Fruit fly (Drosophila melanogaster) whole organism, embryonic: ENCODE measurements around the gene CG31467.

ENCODE experiments used
- Abd-B ChIP-seq: fragments of 200-800 bp; sonication (Bioruptor generic); optimal IDR thresholded peaks from 2 replicates; lab custom pipeline; 2018; ENCODE audit warnings: missing biosample characterization, mild to moderate bottlenecking, missing genetic modification characterization, moderate library complexity
- Adf1 ChIP-seq: fragments of 200-800 bp; sonication (Bioruptor generic); IDR thresholded peaks from 2 replicates; pipeline ENCODE4 v1.3.6; 2022; ENCODE audit warnings: missing biosample characterization, missing genetic modification characterization
- Aef1 ChIP-seq: fragments of 200-800 bp; sonication (Bioruptor generic); IDR thresholded peaks from 3 replicates; pipeline ENCODE4 v1.3.6; 2022; ENCODE audit warnings: missing biosample characterization, missing genetic modification characterization
- Asciz ChIP-seq: fragments of 200-800 bp; sonication (Bioruptor generic); optimal IDR thresholded peaks from 2 replicates; lab custom pipeline; 2017; ENCODE audit warnings: missing biosample characterization, mild to moderate bottlenecking, missing genetic modification characterization, missing genetic modification reagents
- CG10209 ChIP-seq: fragments of 200-800 bp; sonication (Bioruptor generic); optimal IDR thresholded peaks from 3 replicates; lab custom pipeline; 2017; ENCODE audit warnings: missing biosample characterization, mild to moderate bottlenecking, missing genetic modification characterization, missing genetic modification reagents
- CG1024 ChIP-seq: fragments of 200-800 bp; sonication (Bioruptor generic); IDR thresholded peaks from 2 replicates; pipeline ENCODE4 v1.3.6; 2022; ENCODE audit warnings: missing biosample characterization, missing genetic modification characterization
- CG10267 ChIP-seq: fragments of 200-800 bp; sonication (Bioruptor generic); optimal IDR thresholded peaks from 2 replicates; lab custom pipeline; 2018; ENCODE audit warnings: missing biosample characterization, mild to moderate bottlenecking, missing genetic modification characterization, moderate library complexity
- CG10543 ChIP-seq: fragments of 200-800 bp; sonication (Bioruptor generic); optimal IDR thresholded peaks from 3 replicates; lab custom pipeline; 2017; ENCODE audit warnings: missing biosample characterization, mild to moderate bottlenecking, missing genetic modification characterization, moderate library complexity
- CG11504 ChIP-seq: fragments of 200-800 bp; sonication (Bioruptor generic); optimal IDR thresholded peaks from 3 replicates; lab custom pipeline; 2019; ENCODE audit warnings: missing biosample characterization, mild to moderate bottlenecking, missing genetic modification characterization, moderate library complexity
- CG11695 ChIP-seq: fragments of 200-800 bp; sonication (Bioruptor generic); IDR thresholded peaks from 3 replicates; pipeline ENCODE4 v1.3.6; 2022; ENCODE audit warnings: missing biosample characterization, missing genetic modification characterization
- CG11723 ChIP-seq: fragments of 200-800 bp; sonication (Bioruptor generic); optimal IDR thresholded peaks from 2 replicates; lab custom pipeline; 2017; ENCODE audit warnings: missing biosample characterization, mild to moderate bottlenecking, missing genetic modification characterization
- CG13775 ChIP-seq: fragments of 200-800 bp; sonication (Bioruptor generic); optimal IDR thresholded peaks from 3 replicates; lab custom pipeline; 2017; ENCODE audit warnings: missing biosample characterization, mild to moderate bottlenecking, missing genetic modification characterization
- CG14667 ChIP-seq: fragments of 200-800 bp; sonication (Bioruptor generic); IDR thresholded peaks from 2 replicates; pipeline ENCODE4 v1.3.6; 2022; ENCODE audit warnings: missing biosample characterization, missing genetic modification characterization
- CG14965 ChIP-seq: fragments of 200-800 bp; sonication (Bioruptor generic); optimal IDR thresholded peaks from 2 replicates; lab custom pipeline; 2016; ENCODE audit warnings: missing biosample characterization, missing genetic modification characterization, borderline replicate concordance
- CG15514 ChIP-seq: fragments of 200-800 bp; sonication (Bioruptor generic); optimal IDR thresholded peaks from 3 replicates; lab custom pipeline; 2017; ENCODE audit warnings: missing biosample characterization, missing genetic modification characterization, mild to moderate bottlenecking, moderate library complexity, missing genetic modification reagents
- CG15696 ChIP-seq: fragments of 200-800 bp; sonication (Bioruptor generic); optimal IDR thresholded peaks from 2 replicates; lab custom pipeline; 2019; ENCODE audit warnings: missing biosample characterization, mild to moderate bottlenecking, missing genetic modification characterization, moderate library complexity
- CG16863 ChIP-seq: fragments of 200-800 bp; sonication (Bioruptor generic); optimal IDR thresholded peaks from 3 replicates; lab custom pipeline; 2016; ENCODE audit warnings: missing biosample characterization, missing genetic modification characterization
- CG17359 ChIP-seq: fragments of 200-800 bp; sonication (Bioruptor generic); optimal IDR thresholded peaks from 3 replicates; lab custom pipeline; 2018; ENCODE audit warnings: missing biosample characterization, mild to moderate bottlenecking, missing genetic modification characterization, moderate library complexity
- CG17829 ChIP-seq: fragments of 200-800 bp; optimal IDR thresholded peaks from 2 replicates; lab custom pipeline; 2019; ENCODE audit warnings: missing biosample characterization, mild to moderate bottlenecking, missing genetic modification characterization, moderate library complexity
- CG18764 ChIP-seq: fragments of 200-800 bp; sonication (Bioruptor generic); optimal IDR thresholded peaks from 3 replicates; lab custom pipeline; 2016; ENCODE audit warnings: missing biosample characterization, missing genetic modification characterization
- CG3281 ChIP-seq: fragments of 200-800 bp; sonication (Bioruptor generic); optimal IDR thresholded peaks from 3 replicates; lab custom pipeline; 2017; ENCODE audit warnings: missing biosample characterization, mild to moderate bottlenecking, missing genetic modification characterization
- CG4424 ChIP-seq: fragments of 200-800 bp; sonication (Bioruptor generic); optimal IDR thresholded peaks from 3 replicates; lab custom pipeline; 2016; ENCODE audit warnings: missing biosample characterization, missing genetic modification characterization
- CG9932 ChIP-seq: fragments of 200-800 bp; sonication (Bioruptor generic); IDR thresholded peaks from 2 replicates; pipeline ENCODE4 v1.3.6; 2022; ENCODE audit warnings: missing biosample characterization, missing genetic modification characterization
- Dip2 ChIP-seq: fragments of 200-800 bp; sonication (Bioruptor generic); IDR thresholded peaks from 2 replicates; pipeline ENCODE4 v1.3.6; 2022; ENCODE audit warnings: missing biosample characterization, missing genetic modification characterization
- Dref ChIP-seq: fragments of 200-800 bp; sonication (Bioruptor generic); IDR thresholded peaks from 2 replicates; pipeline ENCODE4 v1.3.6; 2022; ENCODE audit warnings: missing biosample characterization, missing genetic modification characterization
- E2f1 ChIP-seq: fragments of 200-800 bp; sonication (Bioruptor generic); IDR thresholded peaks from 2 replicates; pipeline ENCODE4 v1.3.6; 2022; ENCODE audit warnings: missing biosample characterization, missing genetic modification characterization
- ERR ChIP-seq: fragments of 200-800 bp; sonication (Bioruptor generic); optimal IDR thresholded peaks from 2 replicates; lab custom pipeline; 2016; ENCODE audit warnings: missing biosample characterization, missing genetic modification characterization
- Fer2 ChIP-seq: fragments of 200-800 bp; sonication (Bioruptor generic); optimal IDR thresholded peaks from 2 replicates; lab custom pipeline; 2018; ENCODE audit warnings: missing biosample characterization, mild to moderate bottlenecking, missing genetic modification characterization, moderate library complexity
- Hr39 ChIP-seq: fragments of >200 bp; optimal IDR thresholded peaks from 2 replicates; lab custom pipeline; 2017
- Hr78 ChIP-seq, 2 experiments: fragments of 200-800 bp in 1 of 2; fragments of >200 bp in 1 of 2; sonication (Bioruptor generic) in 1 of 2; optimal IDR thresholded peaks; 2 replicates each; lab custom pipeline; 2017 to 2019; ENCODE audit warnings: missing biosample characterization in 2 of 2, missing genetic modification characterization in 2 of 2, mild to moderate bottlenecking in 1 of 2, moderate library complexity in 1 of 2
- Myb ChIP-seq: fragments of 200-800 bp; sonication (Bioruptor generic); optimal IDR thresholded peaks from 2 replicates; lab custom pipeline; 2016; ENCODE audit warnings: missing biosample characterization, missing genetic modification characterization
- Trl ChIP-seq, 3 experiments: fragments of >200 bp in 2 of 3; fragments of 200-800 bp in 1 of 3; sonication (Bioruptor generic) in 1 of 3; optimal IDR thresholded peaks; 2 replicates in 1 of 3; 3 replicates in 2 of 3; lab custom pipeline; 2016 to 2017; ENCODE audit warnings: missing biosample characterization in 1 of 3, missing genetic modification characterization in 1 of 3
- ab ChIP-seq: fragments of 200-800 bp; sonication (Bioruptor generic); optimal IDR thresholded peaks from 2 replicates; lab custom pipeline; 2016; ENCODE audit warnings: missing biosample characterization, missing genetic modification characterization
- ap ChIP-seq: fragments of 200-800 bp; sonication (Bioruptor generic); IDR thresholded peaks from 2 replicates; pipeline ENCODE4 v1.3.6; 2022; ENCODE audit warnings: missing biosample characterization, missing genetic modification characterization
- btn ChIP-seq: fragments of 200-800 bp; sonication (Bioruptor generic); optimal IDR thresholded peaks from 2 replicates; lab custom pipeline; 2016; ENCODE audit warnings: missing biosample characterization, missing genetic modification characterization
- cad ChIP-seq: fragments of >200 bp; optimal IDR thresholded peaks from 2 replicates; lab custom pipeline; 2017; ENCODE audit warnings: missing biosample characterization, missing genetic modification characterization
- cato ChIP-seq: fragments of 200-800 bp; sonication (Bioruptor generic); optimal IDR thresholded peaks from 2 replicates; lab custom pipeline; 2016; ENCODE audit warnings: missing biosample characterization, missing genetic modification characterization, borderline replicate concordance
- chinmo ChIP-seq: fragments of 200-800 bp; sonication (Bioruptor generic); IDR thresholded peaks from 4 replicates; pipeline ENCODE4 v1.3.6; 2022; ENCODE audit warnings: missing biosample characterization, missing genetic modification characterization; ENCODE audit not compliant: partially characterized antibody
- dan ChIP-seq: fragments of 200-800 bp; sonication (Bioruptor generic); IDR thresholded peaks from 2 replicates; pipeline ENCODE4 v1.3.6; 2022; ENCODE audit warnings: missing biosample characterization, missing genetic modification characterization
- danr ChIP-seq: fragments of 200-800 bp; sonication (Bioruptor generic); IDR thresholded peaks from 2 replicates; pipeline ENCODE4 v1.3.6; 2022; ENCODE audit warnings: missing biosample characterization, missing genetic modification characterization
- hb ChIP-seq: fragments of 200-800 bp; sonication (Bioruptor generic); IDR thresholded peaks from 3 replicates; pipeline ENCODE4 v1.3.6; 2022; ENCODE audit warnings: missing biosample characterization, missing genetic modification characterization; ENCODE audit not compliant: partially characterized antibody
- hbn ChIP-seq: fragments of 200-800 bp; sonication (Bioruptor generic); IDR thresholded peaks from 2 replicates; pipeline ENCODE4 v1.3.6; 2022; ENCODE audit warnings: missing biosample characterization, missing genetic modification characterization; ENCODE audit not compliant: partially characterized antibody
- her ChIP-seq: fragments of 200-800 bp; sonication (Bioruptor generic); optimal IDR thresholded peaks from 2 replicates; lab custom pipeline; 2016; ENCODE audit warnings: missing biosample characterization, missing genetic modification characterization
- lab ChIP-seq: fragments of 200-800 bp; sonication (Bioruptor generic); optimal IDR thresholded peaks from 3 replicates; lab custom pipeline; 2017; ENCODE audit warnings: missing biosample characterization, missing genetic modification characterization, mild to moderate bottlenecking, moderate library complexity, missing genetic modification reagents
- nerfin-2 ChIP-seq: fragments of 200-800 bp; sonication (Bioruptor generic); IDR thresholded peaks from 2 replicates; pipeline ENCODE4 v1.3.6; 2022; ENCODE audit warnings: missing biosample characterization, missing genetic modification characterization; ENCODE audit not compliant: partially characterized antibody
- pita ChIP-seq: fragments of 200-800 bp; sonication (Bioruptor generic); optimal IDR thresholded peaks from 2 replicates; lab custom pipeline; 2017; ENCODE audit warnings: missing biosample characterization, mild to moderate bottlenecking, missing genetic modification characterization
- row ChIP-seq: fragments of 200-800 bp; sonication (Bioruptor generic); IDR thresholded peaks from 3 replicates; pipeline ENCODE4 v1.3.6; 2022; ENCODE audit warnings: missing biosample characterization, missing genetic modification characterization
- shn ChIP-seq: fragments of 200-800 bp; sonication (Bioruptor generic); optimal IDR thresholded peaks from 3 replicates; lab custom pipeline; 2016; ENCODE audit warnings: missing biosample characterization, missing genetic modification characterization
- slp2 ChIP-seq: fragments of 200-800 bp; sonication (Bioruptor generic); optimal IDR thresholded peaks from 2 replicates; lab custom pipeline; 2016; ENCODE audit warnings: missing biosample characterization, missing genetic modification characterization
- twi ChIP-seq: fragments of 200-800 bp; optimal IDR thresholded peaks from 2 replicates; lab custom pipeline; 2019; ENCODE audit warnings: missing biosample characterization, mild to moderate bottlenecking, missing genetic modification characterization, moderate library complexity
- zen2 ChIP-seq: fragments of 200-800 bp; sonication (Bioruptor generic); IDR thresholded peaks from 3 replicates; pipeline ENCODE4 v1.3.6; 2022; ENCODE audit warnings: missing biosample characterization, missing genetic modification characterization; ENCODE audit not compliant: partially characterized antibody

CG31467 gene

dm6 chr3R:10681682-10681962, 25.0 kb downstream of the CG31467 start (continued):
- no peak for TF ChIP-seq pita
- peak; percentile 46; the same call in 1 of the 2 replicates for TF ChIP-seq CG14667 (GFP tag; lab: Robert Waterston, UW)
- no peak for TF ChIP-seq slp2 (GFP tag; lab: Kevin White, UChicago)
- peak; percentile 9 for TF ChIP-seq row (GFP tag; lab: Robert Waterston, UW)
- no peak for TF ChIP-seq ab (GFP tag; lab: Kevin White, UChicago)
- TF ChIP-seq Trl (optimal IDR thresholded peaks at IDR 0.05; lab: Kevin White, UChicago): no peak
- TF ChIP-seq Trl (GFP tag; optimal IDR thresholded peaks at IDR 0.05; lab: Kevin White, UChicago): no peak
- TF ChIP-seq CG9932: peak; percentile 35
- peak; percentile 32 for TF ChIP-seq CG3281
- no peak for TF ChIP-seq Hr39
- no peak for TF ChIP-seq CG10267 (tag; lab: Kevin White, UChicago)
- no peak for TF ChIP-seq hbn (GFP tag; lab: Robert Waterston, UW)
- peak; percentile 60 for TF ChIP-seq ap
- no peak for TF ChIP-seq zen2 (GFP tag; lab: Robert Waterston, UW)
- TF ChIP-seq Abd-B (GFP tag; lab: Kevin White, UChicago): no peak
- no peak for TF ChIP-seq Asciz (GFP tag; lab: Kevin White, UChicago)
- no peak for TF ChIP-seq Adf1 (GFP tag; lab: Robert Waterston, UW)
- no peak for TF ChIP-seq nerfin-2
- TF ChIP-seq CG1024 (GFP tag; lab: Robert Waterston, UW): peak; percentile 17; the same call in 1 of the 2 replicates
- TF ChIP-seq CG15696: peak; percentile 22
- TF ChIP-seq CG16863 (GFP tag; lab: Kevin White, UChicago): no peak
- TF ChIP-seq Aef1 (GFP tag; lab: Robert Waterston, UW): no peak; the same call in 2 of the 3 replicates
- no peak for TF ChIP-seq dan (GFP tag; lab: Robert Waterston, UW)
- TF ChIP-seq chinmo (GFP tag; lab: Robert Waterston, UW): no peak
- no peak for TF ChIP-seq CG10543
- peak; percentile 56; the same call in 1 of the 2 replicates for TF ChIP-seq danr (GFP tag; lab: Robert Waterston, UW)
- no peak for TF ChIP-seq CG15514
- no peak for TF ChIP-seq CG14965 (GFP tag; lab: Kevin White, UChicago)
- no peak for TF ChIP-seq cad (GFP tag; lab: Kevin White, UChicago)
- TF ChIP-seq shn (GFP tag; lab: Kevin White, UChicago): no peak
- TF ChIP-seq CG17359 (tag; lab: Kevin White, UChicago): peak; percentile 37
- TF ChIP-seq ERR (GFP tag; lab: Kevin White, UChicago): no peak
- peak; percentile 18 for TF ChIP-seq CG11504
- no peak for TF ChIP-seq CG18764 (GFP tag; lab: Kevin White, UChicago)
- no peak for TF ChIP-seq Dref (GFP tag; lab: Robert Waterston, UW)
- TF ChIP-seq twi (tag; lab: Kevin White, UChicago): no peak
- no peak for TF ChIP-seq Myb (GFP tag; lab: Kevin White, UChicago)
- peak; percentile 77 for TF ChIP-seq CG11695 (GFP tag; lab: Robert Waterston, UW)
- TF ChIP-seq cato: peak; percentile 12
- peak; percentile 15 for TF ChIP-seq CG17829 (tag; lab: Kevin White, UChicago)
- TF ChIP-seq her (GFP tag; lab: Kevin White, UChicago): no peak
- TF ChIP-seq CG13775 (GFP tag; lab: Kevin White, UChicago): no peak
- peak; percentile 41 for TF ChIP-seq lab (GFP tag; lab: Kevin White, UChicago)
- TF ChIP-seq hb (GFP tag; lab: Robert Waterston, UW): no peak
- TF ChIP-seq Dip2 (GFP tag; lab: Robert Waterston, UW): no peak
- TF ChIP-seq Hr78 (GFP tag; optimal IDR thresholded peaks at IDR 0.05; lab: Kevin White, UChicago): no peak
- TF ChIP-seq CG11723 (GFP tag; lab: Kevin White, UChicago): no peak
- no peak for TF ChIP-seq CG10209 (GFP tag; lab: Kevin White, UChicago)
- peak; percentile 25 for TF ChIP-seq CG4424 (GFP tag; lab: Kevin White, UChicago)
- no peak for TF ChIP-seq btn
- TF ChIP-seq Fer2 (tag; lab: Kevin White, UChicago): no peak
- TF ChIP-seq E2f1 (GFP tag; lab: Robert Waterston, UW): peak; percentile 66
